Fruit fly (Drosophila melanogaster): ENCODE measurements around the gene Rpt2.
A peak's percentile ranks its signal among the peaks of the same experiment; 100 is the strongest.

Gene Rpt2

DNA sequence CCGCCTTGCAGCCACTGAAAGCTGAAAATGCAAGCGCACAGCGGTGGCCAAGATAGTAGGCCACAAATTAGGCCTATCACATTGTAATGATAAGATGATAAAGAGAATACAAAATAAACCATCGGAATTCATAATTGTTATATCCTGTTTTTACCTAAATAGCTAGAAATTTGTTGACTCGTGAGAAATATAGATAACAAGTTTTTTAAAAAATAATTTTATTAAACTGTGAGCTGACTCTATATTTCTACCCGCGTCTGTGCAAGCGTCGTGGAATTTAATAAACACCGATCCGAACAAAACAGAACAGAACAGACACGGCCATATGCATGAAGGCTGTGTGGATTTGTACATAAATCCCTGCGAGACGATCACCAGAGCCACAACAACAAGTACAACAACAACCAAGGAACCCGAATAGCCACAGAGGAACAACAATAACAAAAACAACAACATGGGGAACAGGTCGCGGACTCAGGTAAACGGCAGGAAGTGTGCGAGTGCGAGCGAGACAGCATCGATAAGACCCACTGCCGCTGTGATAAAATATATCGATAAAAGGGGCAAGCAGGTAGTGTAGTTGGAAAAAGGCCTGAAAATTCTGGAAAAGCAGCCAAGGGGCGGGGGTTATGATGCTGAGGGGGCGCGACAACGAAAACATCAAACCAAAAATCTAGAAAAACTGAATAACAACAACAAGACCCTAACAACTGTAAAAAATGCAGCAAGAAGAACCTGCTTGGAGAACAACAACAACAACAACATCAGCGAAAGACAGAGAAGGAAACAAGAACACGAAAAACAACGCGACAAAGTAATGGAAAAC lies 44.9 kb downstream of the Rpt2 start (continued):
- TF ChIP-seq eve (GFP tag; optimal IDR thresholded peaks at IDR 0.05) (peak; percentile 48 to 94), CG3407 (GFP tag; optimal IDR thresholded peaks at IDR 0.05) (peak; percentile 80), ab (GFP tag; optimal IDR thresholded peaks at IDR 0.05) (peak; percentile 15), CG7963 (GFP tag; IDR thresholded peaks at IDR 0.05; ENCODE audit: partially characterized antibody) (no peak), CG1647 (GFP tag; optimal IDR thresholded peaks at IDR 0.05) (peak; percentile 62), Mad (GFP tag; optimal IDR thresholded peaks at IDR 0.05) (peak; percentile 76), CG10431 (GFP tag; optimal IDR thresholded peaks at IDR 0.05) (peak; percentile 81), peb (GFP tag; IDR thresholded peaks at IDR 0.05) (peak; percentile 87), Atf-2 (GFP tag; optimal IDR thresholded peaks at IDR 0.05) (peak; percentile 78), az2 (GFP tag; optimal IDR thresholded peaks at IDR 0.05) (peak; percentile 90), ro (GFP tag; IDR thresholded peaks at IDR 0.05) (peak; percentile 58; the same call in 1 of the 2 replicates), org-1 (GFP tag; optimal IDR thresholded peaks at IDR 0.05) (peak; percentile 73), bsh (GFP tag; optimal IDR thresholded peaks at IDR 0.05) (peak; percentile 90 to 94), CG4404 (GFP tag; IDR thresholded peaks at IDR 0.05) (peak; percentile 86), hth (optimal IDR thresholded peaks at IDR 0.05) (no peak), MBD-R2 (GFP tag; IDR thresholded peaks at IDR 0.05) (peak; percentile 42; the same call in 1 of the 2 replicates), CG18619 (GFP tag; optimal IDR thresholded peaks at IDR 0.05) (peak; percentile 71), CG11085 (GFP tag; IDR thresholded peaks at IDR 0.05) (0 out of 2 replicates have a peak, but pooled peaks have one; percentile 24), gro (GFP tag; optimal IDR thresholded peaks at IDR 0.05) (peak; percentile 6), CG12744 (GFP tag; optimal IDR thresholded peaks at IDR 0.05) (peak; percentile 70), CG11398 (GFP tag; optimal IDR thresholded peaks at IDR 0.05) (peak; percentile 56), CG30403 (GFP tag; optimal IDR thresholded peaks at IDR 0.05) (peak; percentile 88), B-H2 (GFP tag; optimal IDR thresholded peaks at IDR 0.05) (no peak), Hr51 (GFP tag; optimal IDR thresholded peaks at IDR 0.05) (peak; percentile 61 to 89), fd102C (GFP tag; optimal IDR thresholded peaks at IDR 0.05) (peak; percentile 75), sug (tag; optimal IDR thresholded peaks at IDR 0.05) (peak; percentile 18), CG4707 (GFP tag; optimal IDR thresholded peaks at IDR 0.05) (peak; percentile 74), CG1832 (GFP tag; optimal IDR thresholded peaks at IDR 0.05) (peak; percentile 65), CG7271 (tag; optimal IDR thresholded peaks at IDR 0.05) (peak; percentile 92), ash1 (GFP tag; optimal IDR thresholded peaks at IDR 0.05) (no peak), CG4424 (GFP tag; optimal IDR thresholded peaks at IDR 0.05) (peak; percentile 88), al (GFP tag; IDR thresholded peaks at IDR 0.05) (peak; percentile 9; the same call in 1 of the 2 replicates), gcm (GFP tag; optimal IDR thresholded peaks at IDR 0.05) (peak; percentile 93), mirr (GFP tag; optimal IDR thresholded peaks at IDR 0.05) (no peak), Ssrp (tag; optimal IDR thresholded peaks at IDR 0.05) (peak; percentile 91), NC2α (GFP tag; optimal IDR thresholded peaks at IDR 0.05) (peak; percentile 50), CG10274 (GFP tag; optimal IDR thresholded peaks at IDR 0.05) (peak; percentile 36), chinmo (GFP tag; IDR thresholded peaks at IDR 0.05; ENCODE audit: partially characterized antibody) (no peak), CG14014 (GFP tag; IDR thresholded peaks at IDR 0.05) (peak; percentile 77), ttk (GFP tag; IDR thresholded peaks at IDR 0.05) (peak; percentile 81), CG8281 (tag; optimal IDR thresholded peaks at IDR 0.05) (peak; percentile 55), mam (GFP tag; optimal IDR thresholded peaks at IDR 0.05) (peak; percentile 46), CG1529 (GFP tag; optimal IDR thresholded peaks at IDR 0.05) (peak; percentile 83), dm (GFP tag; optimal IDR thresholded peaks at IDR 0.05) (peak; percentile 53), CG4617 (GFP tag; optimal IDR thresholded peaks at IDR 0.05; ENCODE audit: borderline replicate concordance) (peak; percentile 37), dimm (GFP tag; IDR thresholded peaks at IDR 0.05) (no peak), CG6175 (GFP tag; IDR thresholded peaks at IDR 0.05) (no peak), tgo (GFP tag; IDR thresholded peaks at IDR 0.05) (peak; percentile 77), disco-r (GFP tag; optimal IDR thresholded peaks at IDR 0.05) (peak; percentile 34)

Data from whole organism, embryonic.